Worm (Caenorhabditis elegans): ENCODE measurements around the gene F31D5.1.

F31D5.1 gene

DNA sequence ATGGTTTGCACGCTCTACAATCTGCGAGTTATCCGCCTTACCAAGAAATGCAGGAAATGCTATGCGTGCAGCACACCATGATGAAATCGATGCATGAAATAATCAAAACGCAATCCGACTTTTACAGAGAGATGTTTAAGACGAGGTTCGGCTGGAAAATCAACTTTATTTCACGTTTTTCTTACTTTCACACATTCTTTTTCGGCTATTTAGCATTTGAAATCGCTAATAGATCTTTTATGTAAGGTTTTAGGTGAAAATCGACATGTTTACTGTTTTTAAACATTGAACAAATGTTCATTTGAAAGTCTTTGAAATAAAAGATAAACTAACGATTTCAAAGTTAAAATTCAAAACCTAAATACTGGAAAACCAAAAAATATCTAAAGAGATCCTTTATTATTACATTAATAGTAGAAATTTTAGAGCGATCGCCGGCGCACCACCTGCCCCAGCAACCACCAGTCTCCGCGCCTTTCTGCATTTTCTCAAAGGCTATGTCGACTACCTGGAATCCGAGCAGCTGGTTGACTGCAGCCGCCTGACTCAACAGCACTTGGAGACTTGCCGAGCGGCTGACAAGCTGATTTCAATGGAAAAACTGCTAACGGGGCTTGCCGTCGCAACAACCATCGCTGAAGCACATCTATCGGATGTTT, 9.1 kb downstream of the F31D5.1 start (continued):
- TF ChIP-seq let-526 (GFP tag; IDR thresholded peaks at IDR 0.05) (no peak), fkh-3 (tag; optimal IDR thresholded peaks at IDR 0.05) (peak; percentile 53), Y67H2A.10 (GFP tag; conservative IDR thresholded peaks at IDR 0.05) (no peak), mes-4 (tag; optimal IDR thresholded peaks at IDR 0.05) (no peak), zim-3 (tag; optimal IDR thresholded peaks at IDR 0.05) (no peak), lin-26 (GFP tag; IDR thresholded peaks at IDR 0.05) (no peak), K11D2.4 (GFP tag; IDR thresholded peaks at IDR 0.05) (no peak), lin-54 (GFP tag; optimal IDR thresholded peaks at IDR 0.05) (peak; percentile 18), F57A8.1 (GFP tag; optimal IDR thresholded peaks at IDR 0.05) (no peak), lin-35 (GFP tag; optimal IDR thresholded peaks at IDR 0.05) (no peak), hmg-20 (GFP tag; IDR thresholded peaks at IDR 0.05) (no peak), snpc-1.1 (tag; optimal IDR thresholded peaks at IDR 0.05; ENCODE audit: insufficient read depth) (no peak), sptf-2 (GFP tag; optimal IDR thresholded peaks at IDR 0.05) (no peak), ceh-100 (GFP tag; IDR thresholded peaks at IDR 0.05) (no peak)

- TF ChIP-seq F22D6.2 (tag; optimal IDR thresholded peaks at IDR 0.05) (no peak), T26A5.8 (tag; optimal IDR thresholded peaks at IDR 0.05) (no peak), lin-40 (tag; optimal IDR thresholded peaks at IDR 0.05) (no peak), C06A6.2 (GFP tag; conservative IDR thresholded peaks at IDR 0.05) (no peak), F57A8.1 (GFP tag; optimal IDR thresholded peaks at IDR 0.05) (no peak), snpc-4 (GFP tag; optimal IDR thresholded peaks at IDR 0.05) (peak; percentile 35), snpc-4 (tag; optimal IDR thresholded peaks at IDR 0.05) (peak in 2 of 4 experiments; percentile 3 to 42), F10E7.11 (tag; optimal IDR thresholded peaks at IDR 0.05) (peak; percentile 41), mes-4 (tag; optimal IDR thresholded peaks at IDR 0.05) (peak; percentile 12), ama-1 (optimal IDR thresholded peaks at IDR 0.05) (no peak), ama-1 (GFP tag; optimal IDR thresholded peaks at IDR 0.05) (peak in 1 of 2 experiments; percentile 86), attf-6 (GFP tag; IDR thresholded peaks at IDR 0.05) (peak; percentile 70; the same call in 1 of the 2 replicates), nfya-2 (GFP tag; IDR thresholded peaks at IDR 0.05) (0 out of 2 replicates have a peak, but pooled peaks have one; percentile 74), F49E8.2 (tag; optimal IDR thresholded peaks at IDR 0.05; ENCODE audit: insufficient read depth) (peak; percentile 91), nfyb-1 (GFP tag; IDR thresholded peaks at IDR 0.05) (no peak), C17E4.6 (GFP tag; IDR thresholded peaks at IDR 0.05) (no peak), Y67H2A.10 (GFP tag; conservative IDR thresholded peaks at IDR 0.05) (no peak), ztf-28 (GFP tag; IDR thresholded peaks at IDR 0.05) (no peak), Y95B8A.8 (GFP tag; IDR thresholded peaks at IDR 0.05) (no peak), tbp1 (GFP tag; optimal IDR thresholded peaks at IDR 0.05) (peak; percentile 0), athp-1 (tag; optimal IDR thresholded peaks at IDR 0.05) (peak; percentile 62), Y79H2A.3 (GFP tag; conservative IDR thresholded peaks at IDR 0.05) (no peak), B0035.1 (tag; optimal IDR thresholded peaks at IDR 0.05) (no peak), rcor-1 (GFP tag; IDR thresholded peaks at IDR 0.05) (no peak), lin-35 (GFP tag; optimal IDR thresholded peaks at IDR 0.05) (peak in 1 of 3 experiments; percentile 32), madf-8 (GFP tag; conservative IDR thresholded peaks at IDR 0.05) (peak; percentile 48), tlf-1 (GFP tag; optimal IDR thresholded peaks at IDR 0.05) (peak; percentile 58), xnd-1 (tag; optimal IDR thresholded peaks at IDR 0.05) (peak; percentile 81), him-1 (tag; optimal IDR thresholded peaks at IDR 0.05) (peak; percentile 34), die-1 (tag; optimal IDR thresholded peaks at IDR 0.05) (no peak), bed-2 (GFP tag; IDR thresholded peaks at IDR 0.05) (no peak), nhr-179 (tag; optimal IDR thresholded peaks at IDR 0.05) (no peak), snpc-1.1 (tag; optimal IDR thresholded peaks at IDR 0.05; ENCODE audit: insufficient read depth) (peak; percentile 49), F55B11.4 (tag; optimal IDR thresholded peaks at IDR 0.05; ENCODE audit: borderline replicate concordance, insufficient read depth) (no peak), ceh-40 (GFP tag; IDR thresholded peaks at IDR 0.05) (no peak), dox-1 (GFP tag; IDR thresholded peaks at IDR 0.05) (no peak), nhr-80 (tag; optimal IDR thresholded peaks at IDR 0.05) (no peak)
Observed at ce11 chrII:4229106-4229708, 10.0 kb downstream of the F31D5.1 start, which contains the start of gene C16A11.3. TSS of gene C16A11.3 (plus strand) at chrII:4229545.

All from whole organism, young adult.